Worm (Caenorhabditis elegans): ENCODE measurements around the gene srw-143.

The srw-143 gene

DNA sequence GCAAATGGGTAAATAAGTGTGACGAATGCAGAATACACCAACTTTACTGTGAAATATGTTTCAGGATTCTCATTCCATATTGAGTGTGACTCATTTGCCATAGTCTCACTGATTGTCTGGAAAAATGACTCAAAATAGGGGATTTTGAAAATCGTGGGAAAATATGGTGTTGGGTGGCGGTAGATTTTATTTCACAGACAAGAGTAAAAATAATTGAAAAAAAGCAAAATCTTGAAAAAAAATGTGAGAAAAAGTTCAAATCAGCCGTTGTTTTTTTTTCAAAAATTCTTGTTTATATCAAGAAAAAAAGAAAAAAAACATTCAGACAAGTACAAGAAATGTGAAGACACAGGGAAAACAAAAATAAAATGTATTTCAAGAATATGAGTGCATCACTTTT, 18.7 kb downstream of the srw-143 start, which contains the start of gene srh-38:
TSS of gene srh-38 (minus strand) at position 101 of the 400 bp plus-strand sequence.
- no peak for TF ChIP-seq nhr-80 (tag; optimal IDR thresholded peaks at IDR 0.05)
- TF ChIP-seq ceh-58 (GFP tag; IDR thresholded peaks at IDR 0.05), result no peak
- TF ChIP-seq hsf-1 (GFP tag; IDR thresholded peaks at IDR 0.05), result no peak
- TF ChIP-seq aptf-2 (GFP tag; conservative IDR thresholded peaks at IDR 0.05), result no peak
- no peak for TF ChIP-seq ztf-6 (GFP tag; IDR thresholded peaks at IDR 0.05)
- no peak for TF ChIP-seq F52B5.7 (tag; optimal IDR thresholded peaks at IDR 0.05)
- TF ChIP-seq ekl-4 (GFP tag; IDR thresholded peaks at IDR 0.05), result no peak
- TF ChIP-seq madf-10 (tag; optimal IDR thresholded peaks at IDR 0.05), result no peak
- TF ChIP-seq pha-4 (tag; optimal IDR thresholded peaks at IDR 0.05), result no peak
- no peak for TF ChIP-seq F57C9.4 (tag; optimal IDR thresholded peaks at IDR 0.05)
- no peak for TF ChIP-seq F10E7.11 (tag; optimal IDR thresholded peaks at IDR 0.05)
- TF ChIP-seq sdz-38 (tag; optimal IDR thresholded peaks at IDR 0.05), result no peak
- no peak for TF ChIP-seq F22D6.2 (tag; optimal IDR thresholded peaks at IDR 0.05)
- TF ChIP-seq ztf-25 (GFP tag; IDR thresholded peaks at IDR 0.05), result no peak
- TF ChIP-seq xnd-1 (tag; optimal IDR thresholded peaks at IDR 0.05), result no peak
- no peak for TF ChIP-seq ceh-40 (GFP tag; IDR thresholded peaks at IDR 0.05)
- TF ChIP-seq K12H6.12 (tag; optimal IDR thresholded peaks at IDR 0.05), result no peak

DNA sequence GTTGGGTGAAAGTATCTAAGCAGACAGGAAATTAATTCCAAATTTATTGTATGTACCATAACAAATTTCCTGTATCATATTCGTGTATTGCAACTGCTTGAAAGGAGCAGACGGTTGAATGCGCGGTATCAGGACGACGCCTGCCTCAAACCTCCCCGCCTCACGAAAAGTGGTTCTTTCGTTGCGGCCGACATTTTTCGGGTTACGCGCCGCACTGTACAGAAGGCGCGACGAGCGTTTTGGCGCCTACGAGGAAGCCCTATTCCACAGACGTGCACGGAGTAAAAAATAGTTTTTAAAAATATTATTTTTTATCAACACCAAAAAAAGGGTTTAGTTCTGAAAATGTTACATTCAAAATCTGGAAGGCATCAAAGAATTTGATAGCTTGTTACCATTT, 21.2 kb downstream of the srw-143 start:
- peak; percentile 86 for TF ChIP-seq snpc-1.1 (tag; optimal IDR thresholded peaks at IDR 0.05; ENCODE audit: insufficient read depth)
- TF ChIP-seq hmg-1.2 (GFP tag; IDR thresholded peaks at IDR 0.05), result peak; percentile 60; the same call in 1 of the 2 replicates
- TF ChIP-seq snpc-4 (GFP tag; optimal IDR thresholded peaks at IDR 0.05), result peak; percentile 87
- peak; percentile 64 to 95 (median 82) for TF ChIP-seq snpc-4 (tag; optimal IDR thresholded peaks at IDR 0.05)
- TF ChIP-seq K12H6.12 (tag; optimal IDR thresholded peaks at IDR 0.05), result no peak

DNA sequence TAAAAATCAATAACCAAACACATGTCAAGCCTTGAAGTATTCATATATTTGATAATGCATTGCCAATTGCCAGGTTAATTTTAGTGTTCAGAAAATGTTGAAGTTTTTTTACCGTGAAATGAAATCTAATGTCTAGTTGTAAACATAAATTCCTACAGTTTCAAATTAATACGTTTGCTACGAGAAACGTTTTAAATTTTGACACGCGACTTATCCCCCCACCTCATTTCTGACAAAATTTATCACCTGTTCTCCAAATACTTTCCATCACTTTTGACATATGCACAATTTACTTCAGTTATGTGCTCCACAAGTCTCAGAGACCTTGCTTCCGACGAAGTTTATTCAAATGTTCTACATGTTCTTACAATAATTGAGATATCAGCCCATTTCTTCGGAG, 27.4 kb downstream of the srw-143 start, which contains the start of gene srh-146:
TSS of gene srh-146 (plus strand) at position 301 of the 400 bp plus-strand sequence.
- TF ChIP-seq dpl-1 (GFP tag; optimal IDR thresholded peaks at IDR 0.05) (no peak), lin-40 (tag; optimal IDR thresholded peaks at IDR 0.05) (no peak), egl-18 (GFP tag; IDR thresholded peaks at IDR 0.05) (no peak), lir-1 (GFP tag; conservative IDR thresholded peaks at IDR 0.05) (no peak), aptf-2 (GFP tag; conservative IDR thresholded peaks at IDR 0.05) (no peak), F33H1.4 (GFP tag; IDR thresholded peaks at IDR 0.05) (no peak)

DNA sequence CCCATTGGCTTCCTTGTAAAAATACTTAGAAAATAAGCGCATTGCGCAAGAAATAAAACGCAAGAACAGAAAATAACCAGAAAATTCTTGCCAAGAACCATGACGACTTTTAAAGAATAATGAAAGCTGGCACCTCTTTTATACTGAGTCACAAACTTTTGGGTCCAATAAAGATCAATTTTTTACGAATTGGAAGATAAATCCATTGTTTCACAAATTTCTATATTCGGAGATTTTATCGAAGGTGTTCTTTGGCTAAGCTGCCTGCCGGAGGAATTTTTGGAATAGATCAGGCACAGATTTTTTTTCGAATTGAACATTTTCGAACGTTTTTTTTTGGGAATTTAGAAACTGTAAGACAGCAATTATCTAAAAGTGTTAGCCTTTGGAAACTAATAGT, 28.4 kb downstream of the srw-143 start, which contains the start of gene C31B8.9:
TSS of gene C31B8.9 (minus strand) at position 101 of the 400 bp plus-strand sequence.
- TF ChIP-seq dpl-1 (GFP tag; optimal IDR thresholded peaks at IDR 0.05) (no peak), hrde-1 (tag; optimal IDR thresholded peaks at IDR 0.05; ENCODE audit: borderline replicate concordance) (no peak), Y67H2A.10 (GFP tag; conservative IDR thresholded peaks at IDR 0.05) (no peak), ztf-18 (tag; optimal IDR thresholded peaks at IDR 0.05) (no peak), nhr-179 (tag; optimal IDR thresholded peaks at IDR 0.05) (no peak), rec-8 (tag; optimal IDR thresholded peaks at IDR 0.05) (no peak), lag-1 (GFP tag; IDR thresholded peaks at IDR 0.05) (no peak), let-607 (tag; optimal IDR thresholded peaks at IDR 0.05) (no peak)

DNA sequence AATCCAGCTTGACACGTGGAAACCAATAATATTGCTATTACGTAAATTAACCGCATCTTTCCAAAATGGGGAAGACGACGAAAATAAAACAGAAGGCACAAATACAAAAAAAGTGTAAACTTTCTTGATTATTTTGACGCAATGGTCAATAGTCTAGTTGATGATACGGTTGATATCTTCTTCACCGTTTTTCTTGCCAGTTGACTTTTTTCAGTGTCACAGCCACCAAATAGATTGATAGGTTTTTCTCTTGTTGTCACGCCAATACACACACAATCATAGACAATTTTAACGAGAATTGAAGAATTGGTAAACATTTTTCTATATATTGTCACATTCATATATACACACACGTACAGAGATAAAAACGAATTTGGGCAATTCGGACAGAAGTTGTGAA, 31.8 kb downstream of the srw-143 start, which contains the start of gene zmp-3:
TSS of gene zmp-3 (minus strand) at position 101 of the 400 bp plus-strand sequence.
- no peak for TF ChIP-seq nfyb-1 (GFP tag; IDR thresholded peaks at IDR 0.05)
- TF ChIP-seq nhr-179 (tag; optimal IDR thresholded peaks at IDR 0.05), result no peak
- no peak for TF ChIP-seq egl-18 (GFP tag; IDR thresholded peaks at IDR 0.05)
- no peak for TF ChIP-seq ceh-27 (GFP tag; optimal IDR thresholded peaks at IDR 0.05)
- no peak for TF ChIP-seq C06A6.2 (GFP tag; conservative IDR thresholded peaks at IDR 0.05)
- TF ChIP-seq Y53F4B.3 (GFP tag; IDR thresholded peaks at IDR 0.05), result no peak
- no peak for TF ChIP-seq K12H6.12 (tag; optimal IDR thresholded peaks at IDR 0.05)
- no peak for TF ChIP-seq bed-2 (GFP tag; IDR thresholded peaks at IDR 0.05)
- no peak for TF ChIP-seq unc-62 (GFP tag; optimal IDR thresholded peaks at IDR 0.05)
- TF ChIP-seq Y53G8AR.9 (GFP tag; conservative IDR thresholded peaks at IDR 0.05), result no peak
- no peak for TF ChIP-seq rec-8 (tag; optimal IDR thresholded peaks at IDR 0.05)
- TF ChIP-seq ekl-4 (GFP tag; IDR thresholded peaks at IDR 0.05), result no peak
- TF ChIP-seq ama-1 (optimal IDR thresholded peaks at IDR 0.05), result no peak
- no peak for TF ChIP-seq ama-1 (GFP tag; optimal IDR thresholded peaks at IDR 0.05)
- no peak for TF ChIP-seq lir-1 (GFP tag; conservative IDR thresholded peaks at IDR 0.05)
- TF ChIP-seq aptf-2 (GFP tag; conservative IDR thresholded peaks at IDR 0.05), result no peak
- no peak for TF ChIP-seq bed-1 (GFP tag; IDR thresholded peaks at IDR 0.05)

Measured in whole organism, young adult.